Fruit fly (Drosophila melanogaster) whole organism, embryonic: ENCODE measurements around the gene Mo25.

Source experiments
- Antp ChIP-seq: fragments of 200-800 bp; sonication (Bioruptor generic); optimal IDR thresholded peaks from 3 replicates; lab custom pipeline; 2016; ENCODE audit warnings: missing biosample characterization, missing genetic modification characterization
- Bgb ChIP-seq: fragments of 200-800 bp; sonication (Bioruptor generic); IDR thresholded peaks from 2 replicates; pipeline ENCODE4 v1.3.6; 2022; ENCODE audit warnings: missing biosample characterization, missing genetic modification characterization; ENCODE audit not compliant: partially characterized antibody
- BtbVII ChIP-seq: fragments of 200-800 bp; sonication (Bioruptor generic); optimal IDR thresholded peaks from 3 replicates; lab custom pipeline; 2017; ENCODE audit warnings: missing biosample characterization, mild to moderate bottlenecking, missing genetic modification characterization
- CG10267 ChIP-seq: fragments of 200-800 bp; sonication (Bioruptor generic); optimal IDR thresholded peaks from 2 replicates; lab custom pipeline; 2018; ENCODE audit warnings: missing biosample characterization, mild to moderate bottlenecking, missing genetic modification characterization, moderate library complexity
- CG12071 ChIP-seq: fragments of 200-800 bp; sonication (Bioruptor generic); optimal IDR thresholded peaks from 3 replicates; lab custom pipeline; 2018; ENCODE audit warnings: missing biosample characterization, mild to moderate bottlenecking, missing genetic modification characterization
- CG12155 ChIP-seq: fragments of 200-800 bp; sonication (Bioruptor generic); optimal IDR thresholded peaks from 3 replicates; lab custom pipeline; 2016; ENCODE audit warnings: missing biosample characterization, missing genetic modification characterization
- CG12236 ChIP-seq: fragments of 200-800 bp; sonication (Bioruptor generic); optimal IDR thresholded peaks from 2 replicates; lab custom pipeline; 2016; ENCODE audit warnings: missing biosample characterization, missing genetic modification characterization
- CG13894 ChIP-seq: fragments of 200-800 bp; sonication (Bioruptor generic); optimal IDR thresholded peaks from 3 replicates; lab custom pipeline; 2018; ENCODE audit warnings: missing biosample characterization, mild to moderate bottlenecking, missing genetic modification characterization, moderate library complexity
- CG14050 ChIP-seq: fragments of 200-800 bp; sonication (Bioruptor generic); IDR thresholded peaks from 3 replicates; pipeline ENCODE4 v1.3.6; 2022; ENCODE audit warnings: missing biosample characterization, missing genetic modification characterization
- CG15011 ChIP-seq: fragments of 200-800 bp; sonication (Bioruptor generic); optimal IDR thresholded peaks from 3 replicates; lab custom pipeline; 2018; ENCODE audit warnings: missing biosample characterization, mild to moderate bottlenecking, missing genetic modification characterization
- CG2202 ChIP-seq: fragments of 200-800 bp; sonication (Bioruptor generic); optimal IDR thresholded peaks from 2 replicates; lab custom pipeline; 2018; ENCODE audit warnings: missing biosample characterization, mild to moderate bottlenecking, missing genetic modification characterization
- CG2889 ChIP-seq: fragments of 200-800 bp; sonication (Bioruptor generic); IDR thresholded peaks from 3 replicates; pipeline ENCODE4 v1.3.6; 2022; ENCODE audit warnings: missing biosample characterization, missing genetic modification characterization
- CG31365 ChIP-seq: fragments of 200-800 bp; sonication (Bioruptor generic); optimal IDR thresholded peaks from 2 replicates; lab custom pipeline; 2018; ENCODE audit warnings: missing biosample characterization, mild to moderate bottlenecking, missing genetic modification characterization
- CG32767 ChIP-seq: fragments of 200-800 bp; sonication (Bioruptor generic); IDR thresholded peaks from 2 replicates; pipeline ENCODE4 v1.3.6; 2022; ENCODE audit warnings: missing biosample characterization, missing genetic modification characterization
- CG5953 ChIP-seq: fragments of 200-800 bp; sonication (Bioruptor generic); IDR thresholded peaks from 2 replicates; pipeline ENCODE4 v1.3.6; 2022; ENCODE audit warnings: missing biosample characterization, missing genetic modification characterization
- CG6791 ChIP-seq: fragments of 200-800 bp; sonication (Bioruptor generic); IDR thresholded peaks from 3 replicates; pipeline ENCODE4 v1.3.6; 2022; ENCODE audit warnings: missing biosample characterization, missing genetic modification characterization; ENCODE audit not compliant: partially characterized antibody
- CG8388 ChIP-seq: fragments of 200-800 bp; sonication (Bioruptor generic); optimal IDR thresholded peaks from 2 replicates; lab custom pipeline; 2019; ENCODE audit warnings: missing biosample characterization, mild to moderate bottlenecking, missing genetic modification characterization, moderate library complexity
- Dad ChIP-seq: fragments of 200-800 bp; sonication (Bioruptor generic); optimal IDR thresholded peaks from 3 replicates; lab custom pipeline; 2016; ENCODE audit warnings: missing biosample characterization, missing genetic modification characterization
- Drgx ChIP-seq: fragments of 200-800 bp; sonication (Bioruptor generic); IDR thresholded peaks from 2 replicates; pipeline ENCODE4 v1.3.6; 2022; ENCODE audit warnings: missing biosample characterization, missing genetic modification characterization
- ERR ChIP-seq: fragments of 200-800 bp; sonication (Bioruptor generic); optimal IDR thresholded peaks from 2 replicates; lab custom pipeline; 2016; ENCODE audit warnings: missing biosample characterization, missing genetic modification characterization
- Med ChIP-seq: fragments of 200-800 bp; sonication (Bioruptor generic); peaks from one replicate; lab custom pipeline; 2016; ENCODE audit warnings: missing biosample characterization, missing genetic modification characterization, mild to moderate bottlenecking, inconsistent platforms, moderate library complexity
- Oli ChIP-seq: fragments of 200-800 bp; sonication (Bioruptor generic); optimal IDR thresholded peaks from 2 replicates; lab custom pipeline; 2018; ENCODE audit warnings: missing biosample characterization, mild to moderate bottlenecking, missing genetic modification characterization, moderate library complexity
- Six4 ChIP-seq: fragments of 200-800 bp; sonication (Bioruptor generic); optimal IDR thresholded peaks from 2 replicates; lab custom pipeline; 2016; ENCODE audit warnings: missing biosample characterization, missing genetic modification characterization
- Stat92E ChIP-seq, 3 experiments: fragments of >200 bp in 2 of 3; fragments of 200-800 bp in 1 of 3; sonication (Bioruptor generic) in 1 of 3; optimal IDR thresholded peaks; 2 replicates each; lab custom pipeline; 2017 to 2019; ENCODE audit warnings: missing biosample characterization in 3 of 3, missing genetic modification characterization in 3 of 3, mild to moderate bottlenecking in 1 of 3, moderate library complexity in 1 of 3
- Xbp1 ChIP-seq: fragments of 200-800 bp; sonication (Bioruptor generic); optimal IDR thresholded peaks from 3 replicates; lab custom pipeline; 2016; ENCODE audit warnings: missing biosample characterization, mild to moderate bottlenecking, missing genetic modification characterization
- ab ChIP-seq: fragments of 200-800 bp; sonication (Bioruptor generic); optimal IDR thresholded peaks from 2 replicates; lab custom pipeline; 2016; ENCODE audit warnings: missing biosample characterization, missing genetic modification characterization
- al ChIP-seq: fragments of 200-800 bp; sonication (Bioruptor generic); IDR thresholded peaks from 2 replicates; pipeline ENCODE4 v1.3.6; 2022; ENCODE audit warnings: missing biosample characterization, missing genetic modification characterization
- br ChIP-seq: fragments of >200 bp; optimal IDR thresholded peaks from 2 replicates; lab custom pipeline; 2017
- btn ChIP-seq: fragments of 200-800 bp; sonication (Bioruptor generic); optimal IDR thresholded peaks from 2 replicates; lab custom pipeline; 2016; ENCODE audit warnings: missing biosample characterization, missing genetic modification characterization
- cg ChIP-seq: fragments of 200-800 bp; sonication (Bioruptor generic); optimal IDR thresholded peaks from 3 replicates; lab custom pipeline; 2019; ENCODE audit warnings: missing biosample characterization, mild to moderate bottlenecking, missing genetic modification characterization, moderate library complexity
- chinmo ChIP-seq: fragments of 200-800 bp; sonication (Bioruptor generic); IDR thresholded peaks from 4 replicates; pipeline ENCODE4 v1.3.6; 2022; ENCODE audit warnings: missing biosample characterization, missing genetic modification characterization; ENCODE audit not compliant: partially characterized antibody
- chm ChIP-seq: fragments of 200-800 bp; sonication (Bioruptor generic); IDR thresholded peaks from 2 replicates; pipeline ENCODE4 v1.3.6; 2022; ENCODE audit warnings: missing biosample characterization, missing genetic modification characterization
- crc ChIP-seq: fragments of 200-800 bp; sonication (Bioruptor generic); optimal IDR thresholded peaks from 2 replicates; lab custom pipeline; 2016; ENCODE audit warnings: missing biosample characterization, missing genetic modification characterization
- cwo ChIP-seq: fragments of 200-800 bp; sonication (Bioruptor generic); optimal IDR thresholded peaks from 3 replicates; lab custom pipeline; 2017; ENCODE audit warnings: missing biosample characterization, missing genetic modification characterization, mild to moderate bottlenecking, moderate library complexity, missing genetic modification reagents
- dimm ChIP-seq: fragments of 200-800 bp; sonication (Bioruptor generic); IDR thresholded peaks from 2 replicates; pipeline ENCODE4 v1.3.6; 2022; ENCODE audit warnings: missing biosample characterization, missing genetic modification characterization
- esg ChIP-seq: fragments of 200-800 bp; sonication (Bioruptor generic); conservative IDR thresholded peaks from 2 replicates; pipeline ENCODE4 v1.3.6; 2022; ENCODE audit warnings: missing biosample characterization, missing genetic modification characterization
- eyg ChIP-seq: fragments of 200-800 bp; sonication (Bioruptor generic); optimal IDR thresholded peaks from 3 replicates; lab custom pipeline; 2016; ENCODE audit warnings: missing biosample characterization, missing genetic modification characterization
- gcm ChIP-seq: fragments of 200-800 bp; sonication (Bioruptor generic); optimal IDR thresholded peaks from 2 replicates; lab custom pipeline; 2019; ENCODE audit warnings: missing biosample characterization, mild to moderate bottlenecking, missing genetic modification characterization, moderate library complexity
- jing ChIP-seq: fragments of 200-800 bp; sonication (Bioruptor generic); optimal IDR thresholded peaks from 2 replicates; lab custom pipeline; 2018; ENCODE audit warnings: missing biosample characterization, mild to moderate bottlenecking, missing genetic modification characterization
- lab ChIP-seq: fragments of 200-800 bp; sonication (Bioruptor generic); optimal IDR thresholded peaks from 3 replicates; lab custom pipeline; 2017; ENCODE audit warnings: missing biosample characterization, missing genetic modification characterization, mild to moderate bottlenecking, moderate library complexity, missing genetic modification reagents
- lmd ChIP-seq: fragments of 200-800 bp; sonication (Bioruptor generic); IDR thresholded peaks from 2 replicates; pipeline ENCODE4 v1.3.6; 2022; ENCODE audit warnings: missing biosample characterization, missing genetic modification characterization
- mirr ChIP-seq: fragments of 200-800 bp; sonication (Bioruptor generic); optimal IDR thresholded peaks from 3 replicates; lab custom pipeline; 2018; ENCODE audit warnings: missing biosample characterization, mild to moderate bottlenecking, missing genetic modification characterization
- nmo ChIP-seq: fragments of 200-800 bp; sonication (Bioruptor generic); optimal IDR thresholded peaks from 2 replicates; lab custom pipeline; 2018; ENCODE audit warnings: missing biosample characterization, mild to moderate bottlenecking, missing genetic modification characterization, moderate library complexity
- nom ChIP-seq: fragments of 200-800 bp; sonication (Bioruptor generic); optimal IDR thresholded peaks from 2 replicates; lab custom pipeline; 2017; ENCODE audit warnings: missing biosample characterization, missing genetic modification characterization, mild to moderate bottlenecking, moderate library complexity, missing genetic modification reagents
- pho ChIP-seq: fragments of 200-800 bp; sonication (Bioruptor generic); optimal IDR thresholded peaks from 2 replicates; lab custom pipeline; 2016; ENCODE audit warnings: missing biosample characterization, missing genetic modification characterization
- pita ChIP-seq: fragments of 200-800 bp; sonication (Bioruptor generic); optimal IDR thresholded peaks from 2 replicates; lab custom pipeline; 2017; ENCODE audit warnings: missing biosample characterization, mild to moderate bottlenecking, missing genetic modification characterization
- psq ChIP-seq: fragments of 200-800 bp; sonication (Bioruptor generic); optimal IDR thresholded peaks from 2 replicates; lab custom pipeline; 2017; ENCODE audit warnings: missing biosample characterization, missing genetic modification characterization
- ranshi ChIP-seq: fragments of 200-800 bp; sonication (Bioruptor generic); IDR thresholded peaks from 2 replicates; pipeline ENCODE4 v1.3.6; 2022; ENCODE audit warnings: missing biosample characterization, missing genetic modification characterization
- stwl ChIP-seq: fragments of 200-800 bp; sonication (Bioruptor generic); optimal IDR thresholded peaks from 3 replicates; lab custom pipeline; 2018; ENCODE audit warnings: missing biosample characterization, mild to moderate bottlenecking, missing genetic modification characterization, moderate library complexity
- tll ChIP-seq, 2 experiments: fragments of 200-800 bp in 1 of 2; fragments of >200 bp in 1 of 2; sonication (Bioruptor generic) in 1 of 2; optimal IDR thresholded peaks; 2 replicates each; lab custom pipeline; 2017 to 2019; ENCODE audit warnings: missing biosample characterization in 2 of 2, missing genetic modification characterization in 2 of 2, mild to moderate bottlenecking in 1 of 2, moderate library complexity in 1 of 2
- tup ChIP-seq: fragments of 200-800 bp; sonication (Bioruptor generic); optimal IDR thresholded peaks from 2 replicates; lab custom pipeline; 2016; ENCODE audit warnings: missing biosample characterization, mild to moderate bottlenecking, missing genetic modification characterization, moderate library complexity

The Mo25 gene

dm6 chr3L:16640509-16641068 lies 25.3 kb upstream of the Mo25 start (continued):
- no peak for TF ChIP-seq cwo
- TF ChIP-seq CG15011 (GFP tag; lab: Kevin White, UChicago), result no peak
- TF ChIP-seq CG14050, result no peak
- TF ChIP-seq ranshi (GFP tag; lab: Robert Waterston, UW), result no peak
- TF ChIP-seq Med (GFP tag; lab: Kevin White, UChicago), result no peak
- no peak for TF ChIP-seq Bgb (GFP tag; lab: Robert Waterston, UW)
- TF ChIP-seq gcm, result peak; percentile 53
- TF ChIP-seq tll (GFP tag; optimal IDR thresholded peaks at IDR 0.05; lab: Kevin White, UChicago), result peak in 1 of 2 experiments; percentile 8
- TF ChIP-seq ERR (GFP tag; lab: Kevin White, UChicago), result no peak
- no peak for TF ChIP-seq jing (GFP tag; lab: Kevin White, UChicago)
- TF ChIP-seq esg, result no peak
- TF ChIP-seq nom, result no peak
- peak; percentile 47 for TF ChIP-seq stwl
- TF ChIP-seq CG12071 (GFP tag; lab: Kevin White, UChicago), result no peak
- no peak for TF ChIP-seq Antp (GFP tag; lab: Kevin White, UChicago)
- TF ChIP-seq CG12155, result no peak
- no peak for TF ChIP-seq al (GFP tag; lab: Robert Waterston, UW)
- no peak for TF ChIP-seq eyg
- TF ChIP-seq CG2889 (GFP tag; lab: Robert Waterston, UW), result no peak
- TF ChIP-seq CG6791 (GFP tag; lab: Robert Waterston, UW), result no peak
- no peak for TF ChIP-seq CG31365 (tag; lab: Kevin White, UChicago)
- TF ChIP-seq pita (GFP tag; lab: Kevin White, UChicago), result no peak
- TF ChIP-seq btn, result no peak
- TF ChIP-seq cg, result no peak
- TF ChIP-seq lab (GFP tag; lab: Kevin White, UChicago), result peak; percentile 60
- TF ChIP-seq CG13894 (tag; lab: Kevin White, UChicago), result no peak
- no peak for TF ChIP-seq chm
- no peak for TF ChIP-seq CG12236
- TF ChIP-seq tup (GFP tag; lab: Kevin White, UChicago), result no peak
- TF ChIP-seq Xbp1 (GFP tag; lab: Kevin White, UChicago), result no peak
- TF ChIP-seq Dad, result no peak
- no peak for TF ChIP-seq nmo (GFP tag; lab: Kevin White, UChicago)
- TF ChIP-seq dimm, result no peak
- TF ChIP-seq psq (GFP tag; lab: Kevin White, UChicago), result no peak
- TF ChIP-seq lmd (GFP tag; lab: Robert Waterston, UW), result no peak
- TF ChIP-seq Oli (tag; lab: Kevin White, UChicago), result peak; percentile 16
- TF ChIP-seq CG10267 (tag; lab: Kevin White, UChicago), result peak; percentile 53
- TF ChIP-seq CG2202 (tag; lab: Kevin White, UChicago), result peak; percentile 76
- TF ChIP-seq CG5953 (GFP tag; lab: Robert Waterston, UW), result no peak
- no peak for TF ChIP-seq mirr (GFP tag; lab: Kevin White, UChicago)
- no peak for TF ChIP-seq ab
- no peak for TF ChIP-seq CG32767 (GFP tag; lab: Robert Waterston, UW)
- no peak for TF ChIP-seq pho
- peak; percentile 6 for TF ChIP-seq CG8388 (GFP tag; lab: Kevin White, UChicago)
- TF ChIP-seq Drgx (GFP tag; lab: Robert Waterston, UW), result no peak
- TF ChIP-seq BtbVII (GFP tag; lab: Kevin White, UChicago), result no peak
- no peak for TF ChIP-seq chinmo
- no peak for TF ChIP-seq Six4 (GFP tag; lab: Kevin White, UChicago)
- no peak for TF ChIP-seq Stat92E (GFP tag; optimal IDR thresholded peaks at IDR 0.05; lab: Kevin White, UChicago)
- no peak for TF ChIP-seq crc (GFP tag; lab: Kevin White, UChicago)
- TF ChIP-seq br (lab: Kevin White, UChicago), result no peak
